Worm (Caenorhabditis elegans): ENCODE data around the gene K12H6.5.

Gene K12H6.5

ce11 chrII:2836853-2837252 lies 10.9 kb upstream of the K12H6.5 start, which contains the start of gene K12H6.7:
Gene K12H6.7, minus strand, starts transcription at chrII:2836953.
- TF ChIP-seq lsy-2 (tag; optimal IDR thresholded peaks at IDR 0.05) (no peak), nhr-21 (tag; optimal IDR thresholded peaks at IDR 0.05) (no peak), zag-1 (tag; optimal IDR thresholded peaks at IDR 0.05) (no peak), skn-1 (tag; optimal IDR thresholded peaks at IDR 0.05) (no peak), sma-3 (GFP tag; optimal IDR thresholded peaks at IDR 0.05) (no peak), ZK546.5 (tag; optimal IDR thresholded peaks at IDR 0.05) (no peak), dmd-4 (tag; optimal IDR thresholded peaks at IDR 0.05) (no peak), unc-39 (tag; optimal IDR thresholded peaks at IDR 0.05) (no peak), ztf-11 (tag; optimal IDR thresholded peaks at IDR 0.05) (no peak), mbf-1 (tag; optimal IDR thresholded peaks at IDR 0.05) (no peak), R02D3.7 (tag; optimal IDR thresholded peaks at IDR 0.05) (no peak)

- no peak for TF ChIP-seq nhr-21 (tag; optimal IDR thresholded peaks at IDR 0.05)
- no peak for TF ChIP-seq snpc-4 (tag; optimal IDR thresholded peaks at IDR 0.05)
- TF ChIP-seq unc-39 (tag; optimal IDR thresholded peaks at IDR 0.05), result no peak
- no peak for TF ChIP-seq ceh-16 (tag; optimal IDR thresholded peaks at IDR 0.05)
- TF ChIP-seq Y55F3AM.14 (GFP tag; optimal IDR thresholded peaks at IDR 0.05), result no peak
- peak; percentile 11 for TF ChIP-seq sma-9 (GFP tag; optimal IDR thresholded peaks at IDR 0.05)
- no peak for TF ChIP-seq sma-9 (tag; optimal IDR thresholded peaks at IDR 0.05)
- TF ChIP-seq fos-1 (tag; optimal IDR thresholded peaks at IDR 0.05), result peak; percentile 87
- no peak for TF ChIP-seq elt-3 (tag; optimal IDR thresholded peaks at IDR 0.05)
- TF ChIP-seq nhr-11 (tag; optimal IDR thresholded peaks at IDR 0.05), result no peak
- peak; percentile 51 for TF ChIP-seq skn-1 (tag; optimal IDR thresholded peaks at IDR 0.05)
- TF ChIP-seq lin-39 (tag; optimal IDR thresholded peaks at IDR 0.05), result no peak
- no peak for TF ChIP-seq aly-2 (tag; optimal IDR thresholded peaks at IDR 0.05)
- TF ChIP-seq ztf-11 (tag; optimal IDR thresholded peaks at IDR 0.05), result no peak
Observed at ce11 chrII:2834105-2834504, 8.1 kb upstream of the K12H6.5 start.

DNA sequence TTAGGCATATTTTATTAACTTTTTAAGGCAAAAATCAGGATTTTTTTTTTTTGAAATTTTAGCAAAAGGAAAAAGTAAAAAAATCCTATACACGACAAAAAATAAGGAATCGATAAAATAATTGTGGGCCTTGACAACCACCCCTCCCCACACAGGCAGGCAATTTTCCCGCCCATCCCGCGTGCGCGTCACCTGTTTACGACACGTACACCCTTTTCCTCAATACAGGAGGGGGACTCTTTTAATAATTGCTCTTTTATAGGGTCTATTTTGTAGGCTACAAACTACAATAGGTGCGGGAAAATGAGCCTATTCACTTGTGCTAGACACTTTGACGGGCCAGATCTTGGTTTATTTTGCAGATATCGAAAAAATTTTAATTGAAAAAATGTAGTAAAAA lies 6.6 kb upstream of the K12H6.5 start:
- TF ChIP-seq lin-13 (GFP tag; optimal IDR thresholded peaks at IDR 0.05), result no peak
- no peak for TF ChIP-seq ztf-4 (tag; optimal IDR thresholded peaks at IDR 0.05)
- TF ChIP-seq sem-4 (tag; optimal IDR thresholded peaks at IDR 0.05), result no peak
- no peak for TF ChIP-seq sma-3 (GFP tag; optimal IDR thresholded peaks at IDR 0.05)
- TF ChIP-seq lin-11 (tag; optimal IDR thresholded peaks at IDR 0.05), result no peak
- no peak for TF ChIP-seq nhr-129 (tag; optimal IDR thresholded peaks at IDR 0.05)
- no peak for TF ChIP-seq egl-27 (tag; optimal IDR thresholded peaks at IDR 0.05)
- no peak for TF ChIP-seq fos-1 (tag; optimal IDR thresholded peaks at IDR 0.05)
- no peak for TF ChIP-seq ceh-16 (tag; optimal IDR thresholded peaks at IDR 0.05)
- TF ChIP-seq unc-62 (GFP tag; optimal IDR thresholded peaks at IDR 0.05), result no peak
- no peak for TF ChIP-seq dmd-4 (tag; optimal IDR thresholded peaks at IDR 0.05)
- TF ChIP-seq peb-1 (tag; optimal IDR thresholded peaks at IDR 0.05), result no peak
- TF ChIP-seq unc-55 (GFP tag; optimal IDR thresholded peaks at IDR 0.05), result no peak
- no peak for TF ChIP-seq gmeb-1 (tag; optimal IDR thresholded peaks at IDR 0.05)
- no peak for TF ChIP-seq blmp-1 (tag; optimal IDR thresholded peaks at IDR 0.05; ENCODE audit: insufficient read depth)
- TF ChIP-seq nhr-23 (tag; optimal IDR thresholded peaks at IDR 0.05), result no peak
- TF ChIP-seq ZK546.5 (tag; optimal IDR thresholded peaks at IDR 0.05), result no peak
- no peak for TF ChIP-seq lsy-2 (tag; optimal IDR thresholded peaks at IDR 0.05)
- no peak for TF ChIP-seq sma-9 (GFP tag; optimal IDR thresholded peaks at IDR 0.05)
- no peak for TF ChIP-seq sma-9 (tag; optimal IDR thresholded peaks at IDR 0.05)

DNA sequence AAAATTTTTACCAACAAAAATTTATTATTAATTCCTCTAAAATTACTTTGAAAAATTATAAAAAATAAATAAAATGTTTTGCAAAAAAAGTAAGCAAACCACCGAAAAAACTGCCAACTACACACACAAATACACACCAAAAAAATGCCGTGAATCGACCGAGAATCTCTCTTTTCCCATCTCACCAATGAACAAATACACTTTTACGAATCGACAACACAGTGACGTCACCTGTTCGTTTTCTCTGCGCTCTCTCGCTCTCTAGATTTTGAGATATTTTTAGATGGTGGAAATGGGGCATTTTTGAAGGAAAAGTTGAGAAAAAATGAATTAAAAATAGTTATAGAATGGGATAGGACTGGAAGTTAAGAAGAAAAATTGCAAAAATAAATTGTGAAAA lies 6.1 kb upstream of the K12H6.5 start:
- TF ChIP-seq F13H6.1 (tag; optimal IDR thresholded peaks at IDR 0.05) (peak; percentile 22), nhr-129 (tag; optimal IDR thresholded peaks at IDR 0.05) (peak; percentile 58), ztf-11 (tag; optimal IDR thresholded peaks at IDR 0.05) (no peak), elt-3 (tag; optimal IDR thresholded peaks at IDR 0.05) (no peak), C34F6.9 (tag; optimal IDR thresholded peaks at IDR 0.05) (peak; percentile 46), lsy-2 (tag; optimal IDR thresholded peaks at IDR 0.05) (peak in 1 of 2 experiments; percentile 54), ceh-82 (tag; optimal IDR thresholded peaks at IDR 0.05) (no peak), fos-1 (tag; optimal IDR thresholded peaks at IDR 0.05) (peak; percentile 9), crh-2 (tag; optimal IDR thresholded peaks at IDR 0.05) (peak; percentile 24), gmeb-1 (tag; optimal IDR thresholded peaks at IDR 0.05) (peak; percentile 14), sma-9 (GFP tag; optimal IDR thresholded peaks at IDR 0.05) (peak; percentile 54), sma-9 (tag; optimal IDR thresholded peaks at IDR 0.05) (no peak), nhr-6 (tag; optimal IDR thresholded peaks at IDR 0.05) (no peak), unc-55 (GFP tag; optimal IDR thresholded peaks at IDR 0.05) (peak; percentile 34)

All from whole organism, L2 larva.